Worm (Caenorhabditis elegans): Measurements from ENCODE around the gene osta-2.

The osta-2 gene

ce11 chrII:5660736-5661734, 46.5 kb upstream of the osta-2 start, which contains the start of the genes ift-43 and mdt-26 (continued):
- peak; percentile 87 for TF ChIP-seq irx-1 (tag; optimal IDR thresholded peaks at IDR 0.05)
- TF ChIP-seq lin-13 (GFP tag; optimal IDR thresholded peaks at IDR 0.05): peak; percentile 67
- peak; percentile 35 to 70 (median 60) for TF ChIP-seq dpl-1 (GFP tag; optimal IDR thresholded peaks at IDR 0.05)
- peak; percentile 58 for TF ChIP-seq snpc-4 (tag; optimal IDR thresholded peaks at IDR 0.05)
- TF ChIP-seq mdl-1 (tag; optimal IDR thresholded peaks at IDR 0.05): peak in 1 of 2 experiments; percentile 78
- no peak for TF ChIP-seq unc-62 (GFP tag; optimal IDR thresholded peaks at IDR 0.05)
- TF ChIP-seq ztf-4 (tag; optimal IDR thresholded peaks at IDR 0.05): peak; percentile 73
- TF ChIP-seq alr-1 (tag; optimal IDR thresholded peaks at IDR 0.05; ENCODE audit: borderline replicate concordance): no peak
- TF ChIP-seq swsn-7 (tag; optimal IDR thresholded peaks at IDR 0.05): peak; percentile 93
- no peak for TF ChIP-seq fos-1 (tag; optimal IDR thresholded peaks at IDR 0.05)
- TF ChIP-seq hlh-4 (tag; optimal IDR thresholded peaks at IDR 0.05): peak; percentile 20
- TF ChIP-seq lsy-2 (tag; optimal IDR thresholded peaks at IDR 0.05): peak; percentile 83 to 90
- peak; percentile 88 for TF ChIP-seq unc-86 (tag; optimal IDR thresholded peaks at IDR 0.05)
- peak; percentile 57 for TF ChIP-seq elt-2 (tag; optimal IDR thresholded peaks at IDR 0.05)
- TF ChIP-seq fkh-4 (tag; optimal IDR thresholded peaks at IDR 0.05; ENCODE audit: borderline replicate concordance): peak; percentile 28
- no peak for TF ChIP-seq nhr-84 (tag; optimal IDR thresholded peaks at IDR 0.05)
- TF ChIP-seq pqm-1 (tag; optimal IDR thresholded peaks at IDR 0.05): no peak
- peak; percentile 93 for TF ChIP-seq snu-23 (GFP tag; optimal IDR thresholded peaks at IDR 0.05)
- TF ChIP-seq mep-1 (tag; optimal IDR thresholded peaks at IDR 0.05): peak; percentile 74
- TF ChIP-seq efl-3 (GFP tag; optimal IDR thresholded peaks at IDR 0.05): peak; percentile 74
- peak; percentile 82 for TF ChIP-seq jun-1 (tag; optimal IDR thresholded peaks at IDR 0.05)
- no peak for TF ChIP-seq vab-15 (tag; optimal IDR thresholded peaks at IDR 0.05)
- no peak for TF ChIP-seq tlp-1 (tag; optimal IDR thresholded peaks at IDR 0.05)
- peak; percentile 67 for TF ChIP-seq lin-15B (tag; optimal IDR thresholded peaks at IDR 0.05)
- TF ChIP-seq tbx-2 (tag; optimal IDR thresholded peaks at IDR 0.05): peak; percentile 92
- no peak for TF ChIP-seq ces-1 (GFP tag; optimal IDR thresholded peaks at IDR 0.05)
- TF ChIP-seq ama-1 (optimal IDR thresholded peaks at IDR 0.05): peak; percentile 99
- peak; percentile 53 for TF ChIP-seq pax-3 (tag; optimal IDR thresholded peaks at IDR 0.05)
- no peak for TF ChIP-seq ceh-90 (tag; optimal IDR thresholded peaks at IDR 0.05)
- peak; percentile 87 for TF ChIP-seq nhr-85 (tag)
- peak; percentile 81 for TF ChIP-seq nhr-19 (GFP tag; conservative IDR thresholded peaks at IDR 0.05)
- peak; percentile 76 for TF ChIP-seq lin-14 (GFP tag; optimal IDR thresholded peaks at IDR 0.05)
- peak in 2 of 6 experiments; percentile 57 to 58 for TF ChIP-seq elt-3 (tag; optimal IDR thresholded peaks at IDR 0.05)
- TF ChIP-seq isw-1 (GFP tag; IDR thresholded peaks at IDR 0.05): peak; percentile 89
- peak; percentile 77 for TF ChIP-seq zip-4 (GFP tag; optimal IDR thresholded peaks at IDR 0.05)
- peak; percentile 2 for TF ChIP-seq aha-1 (tag; optimal IDR thresholded peaks at IDR 0.05)
- TF ChIP-seq nhr-76 (tag; optimal IDR thresholded peaks at IDR 0.05): peak; percentile 44
- no peak for TF ChIP-seq Y116A8C.19 (tag; optimal IDR thresholded peaks at IDR 0.05; ENCODE audit: borderline replicate concordance)
- TF ChIP-seq dsc-1 (tag; optimal IDR thresholded peaks at IDR 0.05): peak; percentile 93
- TF ChIP-seq ceh-63 (GFP tag; optimal IDR thresholded peaks at IDR 0.05): peak; percentile 15
- peak; percentile 1 for TF ChIP-seq pag-3 (tag; optimal IDR thresholded peaks at IDR 0.05; ENCODE audit: borderline replicate concordance, insufficient read depth)
- peak; percentile 71 for TF ChIP-seq ceh-88 (GFP tag; IDR thresholded peaks at IDR 0.05)
- no peak for TF ChIP-seq unc-130 (tag; optimal IDR thresholded peaks at IDR 0.05)
- peak; percentile 85 for TF ChIP-seq egl-13 (tag; optimal IDR thresholded peaks at IDR 0.05)
- TF ChIP-seq lir-3 (tag; optimal IDR thresholded peaks at IDR 0.05; ENCODE audit: poor library complexity): peak; percentile 53
- TF ChIP-seq sptf-1 (tag; optimal IDR thresholded peaks at IDR 0.05): no peak
- peak; percentile 74 for TF ChIP-seq nhr-237 (tag; optimal IDR thresholded peaks at IDR 0.05)
- peak; percentile 66 for TF ChIP-seq nhr-77 (tag; optimal IDR thresholded peaks at IDR 0.05)
- peak; percentile 1 for TF ChIP-seq nhr-11 (tag; optimal IDR thresholded peaks at IDR 0.05)
